Worm (Caenorhabditis elegans) whole organism, late embryonic: Measurements from ENCODE around the gene M02D8.6.

ENCODE experiments used
- C08G9.2 ChIP-seq: sonication (generic microtip); optimal IDR thresholded peaks from 2 replicates; lab custom pipeline; 2016; ENCODE audit warnings: mild to moderate bottlenecking, missing genetic modification characterization, moderate library complexity, missing compliant biosample characterization
- F13H6.1 ChIP-seq: sonication (generic microtip); optimal IDR thresholded peaks from 2 replicates; lab custom pipeline; 2016; ENCODE audit warnings: missing genetic modification characterization, missing compliant biosample characterization
- T23F11.4 ChIP-seq: fragments of 200-800 bp; sonication (Bioruptor generic); optimal IDR thresholded peaks from 2 replicates; lab custom pipeline; 2018; ENCODE audit warnings: mild to moderate bottlenecking, missing genetic modification characterization, missing compliant biosample characterization
- Y22D7AL.16 ChIP-seq: sonication (generic microtip); optimal IDR thresholded peaks from 2 replicates; lab custom pipeline; 2016; ENCODE audit warnings: missing genetic modification characterization, missing compliant biosample characterization
- ama-1 ChIP-seq: fragments of 150-350 bp; optimal IDR thresholded peaks from 2 replicates; lab custom pipeline; 2014
- ceh-2 ChIP-seq: sonication (generic microtip); optimal IDR thresholded peaks from 2 replicates; lab custom pipeline; 2016; ENCODE audit warnings: missing genotype, missing genetic modification characterization, missing compliant biosample characterization
- ceh-22 ChIP-seq: sonication (generic microtip); optimal IDR thresholded peaks from 2 replicates; lab custom pipeline; 2017; ENCODE audit warnings: missing biosample characterization, missing genetic modification characterization
- ceh-30 ChIP-seq: fragments of 150-350 bp; optimal IDR thresholded peaks from 2 replicates; lab custom pipeline; 2014; ENCODE audit warnings: missing biosample characterization, missing genetic modification characterization
- ceh-31 ChIP-seq: sonication (generic microtip); optimal IDR thresholded peaks from 2 replicates; lab custom pipeline; 2016; ENCODE audit warnings: missing genetic modification characterization, missing compliant biosample characterization
- ceh-34 ChIP-seq: sonication (generic microtip); optimal IDR thresholded peaks from 2 replicates; lab custom pipeline; 2016; ENCODE audit warnings: mild to moderate bottlenecking, missing genetic modification characterization, missing compliant biosample characterization
- ceh-6 ChIP-seq: fragments of 200-800 bp; sonication (Bioruptor generic); optimal IDR thresholded peaks from 2 replicates; lab custom pipeline; 2018; ENCODE audit warnings: mild to moderate bottlenecking, missing genetic modification characterization, missing compliant biosample characterization
- che-1 ChIP-seq: sonication (generic microtip); optimal IDR thresholded peaks from 2 replicates; lab custom pipeline; 2016; ENCODE audit warnings: mild to moderate bottlenecking, missing genetic modification characterization, missing compliant biosample characterization
- dmd-4 ChIP-seq: sonication (generic microtip); optimal IDR thresholded peaks from 2 replicates; lab custom pipeline; 2016; ENCODE audit warnings: borderline replicate concordance, missing genetic modification characterization, missing compliant biosample characterization
- elt-4 ChIP-seq: sonication (generic microtip); optimal IDR thresholded peaks from 2 replicates; lab custom pipeline; 2016; ENCODE audit warnings: missing genetic modification characterization, missing compliant biosample characterization
- ets-4 ChIP-seq: sonication (generic microtip); optimal IDR thresholded peaks from 2 replicates; lab custom pipeline; 2016; ENCODE audit warnings: missing genetic modification characterization, missing compliant biosample characterization
- fkh-10 ChIP-seq: fragments of 150-350 bp; optimal IDR thresholded peaks from 2 replicates; lab custom pipeline; 2014; ENCODE audit warnings: missing biosample characterization, missing genetic modification reagents, missing genetic modification characterization
- hlh-15 ChIP-seq: sonication (generic microtip); optimal IDR thresholded peaks from 2 replicates; lab custom pipeline; 2016; ENCODE audit warnings: missing genetic modification characterization, missing compliant biosample characterization
- hlh-8 ChIP-seq: sonication (generic microtip); optimal IDR thresholded peaks from 2 replicates; lab custom pipeline; 2016; ENCODE audit warnings: missing genotype, missing genetic modification characterization, missing compliant biosample characterization
- mec-3 ChIP-seq: sonication (generic microtip); optimal IDR thresholded peaks from 2 replicates; lab custom pipeline; 2016; ENCODE audit warnings: borderline replicate concordance, missing genetic modification characterization, missing compliant biosample characterization
- nhr-11 ChIP-seq: fragments of 150-350 bp; optimal IDR thresholded peaks from 2 replicates; lab custom pipeline; 2014; ENCODE audit warnings: missing biosample characterization, missing genetic modification characterization
- nhr-232 ChIP-seq: sonication (generic microtip); optimal IDR thresholded peaks from 2 replicates; lab custom pipeline; 2016; ENCODE audit warnings: missing genetic modification characterization, missing compliant biosample characterization
- pag-3 ChIP-seq: sonication (generic microtip); optimal IDR thresholded peaks from 2 replicates; lab custom pipeline; 2016; ENCODE audit warnings: missing compliant biosample characterization, missing genetic modification characterization, borderline replicate concordance
- pat-9 ChIP-seq: fragments of 200-800 bp; sonication (Bioruptor generic); optimal IDR thresholded peaks from 2 replicates; lab custom pipeline; 2018; ENCODE audit warnings: mild to moderate bottlenecking, missing genetic modification characterization, moderate library complexity, missing compliant biosample characterization
- pax-1 ChIP-seq: fragments of 150-350 bp; optimal IDR thresholded peaks from 2 replicates; lab custom pipeline; 2014; ENCODE audit warnings: missing biosample characterization, missing genetic modification characterization
- pros-1 ChIP-seq: fragments of 150-350 bp; optimal IDR thresholded peaks from 2 replicates; lab custom pipeline; 2014; ENCODE audit warnings: missing biosample characterization, missing genetic modification reagents, missing genetic modification characterization
- ref-2 ChIP-seq: sonication (generic microtip); optimal IDR thresholded peaks from 2 replicates; lab custom pipeline; 2016; ENCODE audit warnings: missing genetic modification characterization, missing compliant biosample characterization
- rnt-1 ChIP-seq: sonication (generic microtip); optimal IDR thresholded peaks from 2 replicates; lab custom pipeline; 2016; ENCODE audit warnings: missing genetic modification characterization, missing compliant biosample characterization
- sdc-2 ChIP-seq: sonication (generic microtip); optimal IDR thresholded peaks from 2 replicates; lab custom pipeline; 2016; ENCODE audit warnings: missing genotype, missing genetic modification characterization, missing compliant biosample characterization
- sox-2 ChIP-seq: fragments of 200-800 bp; sonication (Bioruptor generic); IDR thresholded peaks from 2 replicates; pipeline ENCODE4 v1.3.6; 2022; ENCODE audit warnings: missing genetic modification reagents, missing genetic modification characterization, missing compliant biosample characterization
- ttx-3 ChIP-seq: sonication (generic microtip); optimal IDR thresholded peaks from 2 replicates; lab custom pipeline; 2016; ENCODE audit warnings: missing genetic modification reagents, missing genetic modification characterization, missing compliant biosample characterization
- unc-55 ChIP-seq: sonication (generic microtip); optimal IDR thresholded peaks from 2 replicates; lab custom pipeline; 2017; ENCODE audit warnings: missing biosample characterization, missing genetic modification reagents, missing genetic modification characterization

Gene M02D8.6

DNA sequence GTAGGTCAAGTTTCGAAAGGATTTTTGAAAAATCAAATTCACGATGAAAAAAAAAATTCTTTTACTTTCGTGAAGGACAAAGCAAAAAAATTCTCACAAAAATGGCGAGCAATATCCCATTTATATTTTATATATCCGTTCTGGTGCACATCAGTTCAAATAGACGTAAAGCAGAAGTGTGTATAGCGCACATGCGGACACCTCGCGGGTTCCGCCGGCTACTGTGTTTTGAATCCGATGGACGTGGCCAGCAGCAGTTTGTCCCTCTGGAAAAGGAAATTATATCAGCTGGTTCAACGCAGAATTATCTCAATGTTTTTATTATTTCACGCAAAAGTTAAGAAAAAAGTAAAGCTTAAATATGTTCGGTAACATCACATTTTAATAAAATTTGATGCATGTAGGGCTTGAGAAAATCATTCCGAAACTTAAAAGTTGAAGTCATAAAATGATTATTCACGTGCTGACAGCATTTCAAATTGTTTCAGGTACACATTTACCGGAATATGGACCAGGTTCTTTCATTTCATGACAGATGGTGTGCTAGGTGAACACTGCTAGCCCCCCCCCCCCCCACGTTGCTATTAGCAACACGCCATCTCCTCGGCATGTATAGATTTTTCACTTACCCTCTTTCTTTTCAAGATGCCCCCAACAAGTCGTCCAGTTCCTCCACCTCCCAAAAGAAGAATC, 27.9 kb downstream of the M02D8.6 start, which contains the start of gene jbts-14:
Gene jbts-14, plus strand, starts transcription at position 643 of the 693 bp plus-strand sequence.
- TF ChIP-seq che-1 (tag; lab: Kevin White, UChicago) = no peak
- TF ChIP-seq hlh-8 (tag; lab: Kevin White, UChicago) = no peak
- no peak for TF ChIP-seq unc-55 (GFP tag; lab: Kevin White, UChicago)
- no peak for TF ChIP-seq ceh-31 (tag; lab: Kevin White, UChicago)
- no peak for TF ChIP-seq sox-2 (GFP tag; lab: Robert Waterston, UW)
- TF ChIP-seq ceh-22 = no peak
- TF ChIP-seq pag-3 (tag; lab: Kevin White, UChicago) = no peak
- TF ChIP-seq pax-1 (tag; lab: Kevin White, UChicago) = no peak
- no peak for TF ChIP-seq C08G9.2 (tag; lab: Kevin White, UChicago)
- no peak for TF ChIP-seq ama-1 (lab: Kevin White, UChicago)
- TF ChIP-seq rnt-1 (tag; lab: Kevin White, UChicago) = no peak
- TF ChIP-seq nhr-11 (tag; lab: Kevin White, UChicago) = no peak
- no peak for TF ChIP-seq Y22D7AL.16 (tag; lab: Kevin White, UChicago)
- TF ChIP-seq fkh-10 (GFP tag; lab: Kevin White, UChicago) = no peak
- TF ChIP-seq pat-9 (tag; lab: Kevin White, UChicago) = no peak
- no peak for TF ChIP-seq ref-2 (tag; lab: Kevin White, UChicago)

ce11 chrX:8697517-8697916, 34.2 kb downstream of the M02D8.6 start, which contains the start of gene frpr-8:
frpr-8 (plus strand) TSS chrX:8697817.
- TF ChIP-seq sox-2 (GFP tag; lab: Robert Waterston, UW) = no peak

- no peak for TF ChIP-seq mec-3
- no peak for TF ChIP-seq hlh-15 (tag; lab: Kevin White, UChicago)
- no peak for TF ChIP-seq ttx-3 (tag; lab: Kevin White, UChicago)
- no peak for TF ChIP-seq pros-1 (tag; lab: Kevin White, UChicago)
- TF ChIP-seq che-1 (tag; lab: Kevin White, UChicago) = no peak
- no peak for TF ChIP-seq F13H6.1
- TF ChIP-seq ets-4 = no peak
- TF ChIP-seq sdc-2 = no peak
- no peak for TF ChIP-seq ref-2 (tag; lab: Kevin White, UChicago)
- no peak for TF ChIP-seq nhr-232 (tag; lab: Kevin White, UChicago)
- no peak for TF ChIP-seq ceh-30 (tag; lab: Kevin White, UChicago)
- TF ChIP-seq rnt-1 (tag; lab: Kevin White, UChicago) = no peak
- no peak for TF ChIP-seq T23F11.4 (GFP tag; lab: Kevin White, UChicago)
- no peak for TF ChIP-seq ceh-34 (tag; lab: Kevin White, UChicago)
- no peak for TF ChIP-seq elt-4 (tag; lab: Kevin White, UChicago)
- TF ChIP-seq unc-55 (GFP tag; lab: Kevin White, UChicago) = no peak
- TF ChIP-seq ceh-6 (GFP tag; lab: Kevin White, UChicago) = no peak
- no peak for TF ChIP-seq sox-2 (GFP tag; lab: Robert Waterston, UW)
- TF ChIP-seq ceh-2 (tag; lab: Kevin White, UChicago) = no peak
- no peak for TF ChIP-seq dmd-4 (tag; lab: Kevin White, UChicago)
Observed at ce11 chrX:8681600-8681999, 50.1 kb downstream of the M02D8.6 start, which contains the start of gene K09E2.1. K09E2.1 (plus strand) TSS chrX:8681900.
